Fruit fly (Drosophila melanogaster): ENCODE results near the gene AdipoR.

Gene AdipoR

dm6 chr3R:22550306-22550812 lies 2.7 kb upstream of the AdipoR start, which contains the start of gene bond:
bond (plus strand) TSS chr3R:22550680.
- no peak for TF ChIP-seq usp (GFP tag; optimal IDR thresholded peaks at IDR 0.05)
- no peak for TF ChIP-seq CG8478 (optimal IDR thresholded peaks at IDR 0.05)
- no peak for TF ChIP-seq Dll (optimal IDR thresholded peaks at IDR 0.05)
- no peak for TF ChIP-seq EcR (GFP tag; optimal IDR thresholded peaks at IDR 0.05)
- TF ChIP-seq pan (optimal IDR thresholded peaks at IDR 0.05), result no peak
- TF ChIP-seq psq (optimal IDR thresholded peaks at IDR 0.05), result no peak

dm6 chr3R:22546017-22546416 lies 1.6 kb downstream of the AdipoR start:
- TF ChIP-seq usp (GFP tag; optimal IDR thresholded peaks at IDR 0.05), result no peak
- TF ChIP-seq pan (optimal IDR thresholded peaks at IDR 0.05), result no peak
- no peak for TF ChIP-seq CG8478 (optimal IDR thresholded peaks at IDR 0.05)
- TF ChIP-seq psq (optimal IDR thresholded peaks at IDR 0.05), result no peak
- TF ChIP-seq Dll (optimal IDR thresholded peaks at IDR 0.05), result no peak
- no peak for TF ChIP-seq EcR (GFP tag; optimal IDR thresholded peaks at IDR 0.05)

- TF ChIP-seq usp (GFP tag; optimal IDR thresholded peaks at IDR 0.05) (no peak), pan (optimal IDR thresholded peaks at IDR 0.05) (no peak), psq (optimal IDR thresholded peaks at IDR 0.05) (no peak), CG8478 (optimal IDR thresholded peaks at IDR 0.05) (no peak), EcR (GFP tag; optimal IDR thresholded peaks at IDR 0.05) (no peak), Dll (optimal IDR thresholded peaks at IDR 0.05) (no peak)
Measured at dm6 chr3R:22542773-22543411, 4.8 kb downstream of the AdipoR start.

dm6 chr3R:22540686-22541085 lies 7.0 kb downstream of the AdipoR start:
- TF ChIP-seq EcR (GFP tag; optimal IDR thresholded peaks at IDR 0.05) (no peak), Dll (optimal IDR thresholded peaks at IDR 0.05) (no peak), usp (GFP tag; optimal IDR thresholded peaks at IDR 0.05) (no peak), CG8478 (optimal IDR thresholded peaks at IDR 0.05) (no peak), psq (optimal IDR thresholded peaks at IDR 0.05) (no peak), pan (optimal IDR thresholded peaks at IDR 0.05) (no peak)

dm6 chr3R:22539762-22540161 lies 7.9 kb downstream of the AdipoR start, which contains the start of gene CG5326:
CG5326 (minus strand) TSS chr3R:22539919.
- TF ChIP-seq pan (optimal IDR thresholded peaks at IDR 0.05) (no peak), EcR (GFP tag; optimal IDR thresholded peaks at IDR 0.05) (no peak), Dll (optimal IDR thresholded peaks at IDR 0.05) (no peak), usp (GFP tag; optimal IDR thresholded peaks at IDR 0.05) (no peak)

dm6 chr3R:22538877-22539276 lies 8.8 kb downstream of the AdipoR start:
- TF ChIP-seq CG8478 (optimal IDR thresholded peaks at IDR 0.05), result no peak

dm6 chr3R:22536504-22537423 lies 10.9 kb downstream of the AdipoR start:
- no peak for TF ChIP-seq CG8478 (optimal IDR thresholded peaks at IDR 0.05)
- no peak for TF ChIP-seq Dll (optimal IDR thresholded peaks at IDR 0.05)
- no peak for TF ChIP-seq psq (optimal IDR thresholded peaks at IDR 0.05)
- no peak for TF ChIP-seq EcR (GFP tag; optimal IDR thresholded peaks at IDR 0.05)
- no peak for TF ChIP-seq pan (optimal IDR thresholded peaks at IDR 0.05)
- no peak for TF ChIP-seq usp (GFP tag; optimal IDR thresholded peaks at IDR 0.05)

- TF ChIP-seq usp (GFP tag; optimal IDR thresholded peaks at IDR 0.05) (no peak), EcR (GFP tag; optimal IDR thresholded peaks at IDR 0.05) (no peak), CG8478 (optimal IDR thresholded peaks at IDR 0.05) (no peak), psq (optimal IDR thresholded peaks at IDR 0.05) (no peak), pan (optimal IDR thresholded peaks at IDR 0.05) (no peak), Dll (optimal IDR thresholded peaks at IDR 0.05) (no peak)
Measured at dm6 chr3R:22535945-22536344, 11.7 kb downstream of the AdipoR start.

dm6 chr3R:22533973-22534931 lies 13.4 kb downstream of the AdipoR start:
- TF ChIP-seq CG8478 (optimal IDR thresholded peaks at IDR 0.05) (no peak), EcR (GFP tag; optimal IDR thresholded peaks at IDR 0.05) (no peak), psq (optimal IDR thresholded peaks at IDR 0.05) (no peak), Dll (optimal IDR thresholded peaks at IDR 0.05) (no peak), usp (GFP tag; optimal IDR thresholded peaks at IDR 0.05) (no peak), pan (optimal IDR thresholded peaks at IDR 0.05) (no peak)

dm6 chr3R:22531801-22532200 lies 15.8 kb downstream of the AdipoR start, which contains the start of gene CG33093:
CG33093 (minus strand) TSS chr3R:22531922.
- no peak for TF ChIP-seq Dll (optimal IDR thresholded peaks at IDR 0.05)
- no peak for TF ChIP-seq CG8478 (optimal IDR thresholded peaks at IDR 0.05)
- TF ChIP-seq psq (optimal IDR thresholded peaks at IDR 0.05), result no peak
- no peak for TF ChIP-seq pan (optimal IDR thresholded peaks at IDR 0.05)

dm6 chr3R:22530305-22530704 lies 17.3 kb downstream of the AdipoR start, which contains the start of gene CG33099:
CG33099 (minus strand) TSS chr3R:22530572.
- TF ChIP-seq usp (GFP tag; optimal IDR thresholded peaks at IDR 0.05) (no peak), Dll (optimal IDR thresholded peaks at IDR 0.05) (no peak), psq (optimal IDR thresholded peaks at IDR 0.05) (no peak), CG8478 (optimal IDR thresholded peaks at IDR 0.05) (no peak), EcR (GFP tag; optimal IDR thresholded peaks at IDR 0.05) (no peak), pan (optimal IDR thresholded peaks at IDR 0.05) (no peak)

Measured in whole organism.